Fruit fly (Drosophila melanogaster): ENCODE data around the gene CG8001.
A peak's percentile ranks its signal among the peaks of the same experiment; 100 is the strongest.

CG8001 gene

DNA sequence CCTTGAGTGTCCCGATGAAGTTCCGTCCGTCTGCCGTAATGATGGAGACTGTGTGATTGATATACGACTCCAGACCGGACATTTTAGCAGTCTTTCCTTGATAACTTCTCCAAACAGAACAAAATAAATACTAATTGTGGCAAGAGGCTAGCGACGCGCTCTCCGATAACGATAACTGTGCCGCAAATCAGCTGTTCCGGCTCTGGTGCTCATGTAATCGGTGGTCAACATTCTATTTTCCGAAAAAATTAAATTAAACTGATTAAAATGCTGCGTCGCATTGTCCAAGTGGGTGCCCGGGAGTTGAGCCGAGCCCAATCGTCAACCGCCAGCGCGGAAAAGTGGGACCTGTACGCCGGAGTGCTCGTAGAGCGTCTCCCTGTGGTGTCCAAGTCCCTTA, 21.3 kb downstream of the CG8001 start, which contains the start of the genes CG2021 and mRpL46:
TSS of gene CG2021 (minus strand) at position 163 of the 400 bp plus-strand sequence.
TSS of gene mRpL46 (plus strand) at position 191 of the 400 bp plus-strand sequence.
- no peak for TF ChIP-seq CG17801 (GFP tag; optimal IDR thresholded peaks at IDR 0.05; ENCODE audit: partially characterized antibody)

DNA sequence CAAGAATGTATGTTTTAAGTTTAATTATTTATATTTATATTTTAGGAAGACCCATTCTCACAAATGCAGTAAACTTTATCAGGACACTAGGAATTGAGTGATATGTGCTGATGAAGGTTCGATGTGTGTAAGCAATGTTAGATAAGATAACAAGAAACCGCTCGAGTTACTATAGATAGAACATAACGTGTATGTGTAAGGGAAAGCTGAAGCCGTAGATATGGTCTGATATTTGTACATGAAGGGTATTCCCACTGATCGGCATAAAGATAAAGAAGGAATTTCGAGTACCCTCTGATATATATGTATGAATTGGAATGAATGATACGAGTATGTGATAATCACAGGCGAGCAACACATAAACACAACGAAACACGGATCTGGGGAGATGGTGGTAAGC, 28.1 kb downstream of the CG8001 start:
- no peak for TF ChIP-seq CG17801 (GFP tag; optimal IDR thresholded peaks at IDR 0.05; ENCODE audit: partially characterized antibody)

DNA sequence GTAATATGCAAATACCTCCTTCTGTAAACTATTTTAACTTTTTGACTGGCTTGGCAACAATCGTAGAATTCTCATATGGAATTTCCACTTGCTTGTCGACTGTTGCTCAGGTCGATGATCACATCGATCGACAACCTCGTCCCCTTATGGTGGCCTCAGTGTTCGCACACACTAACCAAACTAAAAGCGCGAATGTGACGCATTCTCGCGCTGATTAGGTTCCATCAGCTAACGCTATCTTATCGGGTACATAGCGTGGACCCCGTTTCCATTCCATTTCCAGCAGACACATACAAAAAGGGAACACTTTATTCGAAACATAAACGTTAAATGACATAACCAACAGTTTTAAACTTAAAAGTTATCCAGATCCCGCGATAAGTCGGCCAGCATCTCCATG, 33.4 kb downstream of the CG8001 start:
- TF ChIP-seq CG17801 (GFP tag; optimal IDR thresholded peaks at IDR 0.05; ENCODE audit: partially characterized antibody), result no peak

DNA sequence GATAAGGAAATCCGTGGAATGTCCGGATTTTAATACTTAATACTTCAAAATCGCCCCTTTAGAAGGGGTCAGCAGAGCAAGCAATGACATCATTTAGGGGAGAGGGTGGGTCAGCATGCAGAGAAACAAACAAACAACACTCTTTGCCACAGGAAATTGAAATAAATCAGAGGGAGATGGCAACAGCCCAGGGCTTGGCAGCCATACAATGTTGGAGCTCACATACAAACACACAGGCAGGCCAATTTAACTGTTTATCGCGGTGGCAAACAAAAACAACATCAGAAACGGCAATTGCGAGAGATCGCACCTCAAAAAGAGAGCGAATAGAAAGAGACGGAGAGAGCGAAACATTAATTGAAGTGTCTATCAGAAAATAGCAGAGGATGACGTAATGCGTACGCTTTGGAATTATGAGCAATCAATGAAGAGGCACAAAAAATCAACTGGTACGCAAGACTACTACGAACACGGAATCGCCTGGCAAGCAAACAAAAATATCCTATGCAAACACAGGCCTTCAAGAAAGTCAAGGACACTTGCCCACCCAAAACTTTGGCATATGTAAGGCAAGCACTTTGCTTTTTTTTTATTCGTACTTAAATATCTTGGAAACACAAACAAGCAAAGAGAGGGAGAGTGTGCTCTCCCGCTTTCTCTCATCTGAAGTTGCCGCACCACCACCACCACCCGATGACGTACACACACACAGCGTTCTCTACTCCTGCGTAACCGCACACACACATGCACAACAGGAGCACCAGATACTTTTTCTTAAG, 38.4 kb downstream of the CG8001 start:
- TF ChIP-seq CG17801 (GFP tag; optimal IDR thresholded peaks at IDR 0.05; ENCODE audit: partially characterized antibody), result peak; percentile 3

DNA sequence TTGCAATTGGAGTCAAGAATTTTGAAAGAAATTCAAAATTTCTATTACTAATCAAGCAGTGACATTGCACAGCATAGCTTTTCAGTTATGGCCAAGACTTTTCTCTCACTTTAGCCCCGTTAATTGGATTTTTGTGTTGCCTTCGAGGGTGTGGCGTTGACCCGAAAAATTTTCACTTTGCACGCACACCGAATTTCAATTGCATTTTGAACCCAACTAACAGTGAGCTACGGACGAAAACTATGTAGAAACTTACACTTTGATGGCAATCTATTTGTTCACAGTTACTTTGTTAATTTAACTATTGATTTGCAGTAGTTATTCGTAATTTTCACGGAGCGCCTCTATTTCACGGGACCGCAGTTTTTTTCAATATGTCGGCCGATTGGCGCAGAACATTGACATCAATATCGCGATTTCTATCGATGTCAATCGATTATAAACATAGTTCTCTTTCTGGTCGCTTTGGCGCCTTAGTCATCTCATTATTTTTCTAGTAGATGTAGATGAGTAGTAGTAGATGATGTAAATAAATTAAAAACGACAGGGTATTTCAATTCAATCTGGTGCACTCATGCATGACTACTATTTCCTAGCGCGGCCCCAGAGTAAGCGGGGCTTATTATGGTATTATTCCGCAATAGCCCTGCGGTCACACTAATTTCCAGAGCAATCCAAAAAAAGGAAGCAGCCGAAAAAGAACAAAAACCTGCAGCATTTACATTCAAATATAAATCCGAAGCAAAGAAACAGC, 39.2 kb downstream of the CG8001 start, which contains the start of the genes alpha-Spec, dlt and Cdc37:
TSS of gene alpha-Spec (minus strand) at position 386 of the 754 bp plus-strand sequence.
TSS of gene dlt (minus strand) at position 386 of the 754 bp plus-strand sequence.
TSS of gene Cdc37 (plus strand) at position 450 of the 754 bp plus-strand sequence.
- TF ChIP-seq CG17801 (GFP tag; optimal IDR thresholded peaks at IDR 0.05; ENCODE audit: partially characterized antibody), result peak; percentile 75

DNA sequence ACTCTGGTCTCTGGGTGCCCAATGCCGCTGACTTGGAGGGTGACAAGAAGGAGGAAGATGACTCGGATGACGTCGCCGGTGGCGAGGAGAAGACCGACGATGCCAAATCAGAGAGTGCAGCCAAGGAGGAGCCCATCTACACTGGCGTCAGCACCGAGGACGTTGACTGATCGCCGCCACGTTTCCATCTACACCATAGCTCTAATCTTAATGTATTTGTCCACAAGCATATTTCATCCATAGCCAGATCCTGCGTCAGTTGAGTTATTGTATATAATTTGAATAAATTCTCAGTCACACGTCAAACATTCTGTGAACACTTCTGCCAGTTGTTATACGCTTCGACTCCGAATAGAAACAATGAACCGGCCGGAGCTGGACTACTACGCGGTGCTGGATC, 41.0 kb downstream of the CG8001 start, which contains the start of gene CG12020:
TSS of gene CG12020 (plus strand) at position 301 of the 400 bp plus-strand sequence.
- no peak for TF ChIP-seq CG17801 (GFP tag; optimal IDR thresholded peaks at IDR 0.05; ENCODE audit: partially characterized antibody)

DNA sequence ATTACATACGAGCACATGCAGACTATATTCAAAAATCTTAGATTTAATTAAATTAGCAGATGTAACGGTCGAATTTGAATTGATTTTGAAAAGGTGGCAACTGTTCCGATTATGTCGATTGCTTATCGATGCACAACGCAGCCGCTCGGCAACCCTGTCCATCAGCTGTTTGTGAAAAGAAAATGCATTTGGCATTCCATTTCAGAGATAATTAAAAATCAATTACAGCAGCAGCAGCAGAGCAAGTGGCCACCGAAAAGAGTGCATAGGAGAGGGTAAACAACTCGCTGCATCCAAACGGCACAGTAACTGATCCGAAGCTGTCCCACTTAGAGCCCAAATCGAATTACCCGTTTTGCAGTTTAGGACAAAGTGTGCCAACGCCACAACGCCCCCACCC, 42.7 kb downstream of the CG8001 start, which contains the start of gene Patj:
TSS of gene Patj (plus strand) at position 155 of the 400 bp plus-strand sequence.
- TF ChIP-seq CG17801 (GFP tag; optimal IDR thresholded peaks at IDR 0.05; ENCODE audit: partially characterized antibody), result no peak

DNA sequence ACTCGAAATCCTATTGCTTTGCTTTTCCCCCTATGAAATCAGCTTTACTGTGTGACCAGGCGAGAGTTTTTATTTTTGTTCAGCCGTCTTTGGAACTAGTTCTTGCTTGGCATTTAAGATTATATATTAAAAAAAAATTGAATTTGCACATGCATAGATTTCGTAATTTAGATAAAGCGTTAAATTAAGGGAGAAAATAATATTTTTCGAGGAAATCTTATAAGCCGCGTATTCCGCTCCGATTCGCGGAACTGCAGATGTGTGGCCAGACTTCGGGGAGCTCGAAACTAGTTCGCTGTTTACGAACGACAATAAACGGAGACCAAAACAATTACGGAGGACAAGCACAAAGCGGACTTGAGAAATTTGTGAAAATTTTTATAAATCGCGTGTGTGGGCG, 46.8 kb downstream of the CG8001 start, which contains the start of the genes JTBR and CG42676:
TSS of gene JTBR (minus strand) at position 55 of the 400 bp plus-strand sequence.
TSS of gene CG42676 (plus strand) at position 306 of the 400 bp plus-strand sequence.
- TF ChIP-seq CG17801 (GFP tag; optimal IDR thresholded peaks at IDR 0.05; ENCODE audit: partially characterized antibody), result peak; percentile 35

DNA sequence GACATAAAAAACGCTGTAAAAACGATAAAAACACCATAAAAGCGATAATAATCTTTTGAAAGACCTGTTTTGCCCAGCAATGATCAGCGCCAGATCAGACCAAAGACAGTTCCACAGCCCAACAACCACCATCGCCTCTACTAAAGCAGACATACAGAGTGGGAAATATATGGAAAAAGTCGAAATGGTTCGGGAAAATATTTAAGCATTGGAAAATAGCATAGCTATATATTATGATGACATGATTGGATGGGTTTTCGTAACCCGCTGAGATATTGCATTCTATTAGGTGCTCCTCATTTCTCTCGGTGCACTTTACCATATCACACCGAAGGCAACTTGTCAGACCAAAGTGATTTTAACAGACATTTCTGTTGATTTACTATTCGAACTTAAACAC, 52.7 kb downstream of the CG8001 start:
- no peak for TF ChIP-seq CG17801 (GFP tag; optimal IDR thresholded peaks at IDR 0.05; ENCODE audit: partially characterized antibody)

All from ovary, adult (tissue).